Worm (Caenorhabditis elegans) whole organism, L2 larva: ENCODE results near the gene rin-1.

ENCODE experiments used
- C34F6.9 ChIP-seq: fragments of 150-350 bp; optimal IDR thresholded peaks from 2 replicates; lab custom pipeline; 2014; ENCODE audit warnings: missing biosample characterization, missing genetic modification characterization
- R02D3.7 ChIP-seq: fragments of 150-350 bp; optimal IDR thresholded peaks from 2 replicates; lab custom pipeline; 2014; ENCODE audit warnings: missing biosample characterization, missing genetic modification characterization
- Y55F3AM.14 ChIP-seq: fragments of 200-800 bp; sonication (Bioruptor generic); optimal IDR thresholded peaks from 2 replicates; lab custom pipeline; 2018; ENCODE audit warnings: mild to moderate bottlenecking, missing genetic modification characterization, missing compliant biosample characterization
- alr-1 ChIP-seq: fragments of 150-350 bp; optimal IDR thresholded peaks from 2 replicates; lab custom pipeline; 2014; ENCODE audit warnings: missing biosample characterization, missing genetic modification characterization
- aly-2 ChIP-seq: fragments of 150-350 bp; optimal IDR thresholded peaks from 2 replicates; lab custom pipeline; 2014; ENCODE audit warnings: missing biosample characterization, missing genetic modification characterization
- ama-1 ChIP-seq: fragments of 150-350 bp; optimal IDR thresholded peaks from 2 replicates; lab custom pipeline; 2018; ENCODE audit warnings: inconsistent platforms
- ceh-16 ChIP-seq: fragments of 150-350 bp; optimal IDR thresholded peaks from 2 replicates; lab custom pipeline; 2014; ENCODE audit warnings: missing biosample characterization, missing genetic modification characterization
- ceh-82 ChIP-seq: fragments of 150-350 bp; optimal IDR thresholded peaks from 2 replicates; lab custom pipeline; 2014; ENCODE audit warnings: missing biosample characterization, missing genetic modification characterization
- dmd-4 ChIP-seq: sonication (generic microtip); optimal IDR thresholded peaks from 2 replicates; lab custom pipeline; 2017; ENCODE audit warnings: missing biosample characterization, missing genetic modification characterization
- elt-1 ChIP-seq: fragments of 150-350 bp; optimal IDR thresholded peaks from 2 replicates; lab custom pipeline; 2014; ENCODE audit warnings: missing biosample characterization, missing genetic modification characterization
- elt-3 ChIP-seq: sonication (generic microtip); optimal IDR thresholded peaks from 2 replicates; lab custom pipeline; 2017; ENCODE audit warnings: missing biosample characterization, missing genetic modification characterization
- fos-1 ChIP-seq: fragments of 150-350 bp; optimal IDR thresholded peaks from 2 replicates; lab custom pipeline; 2014; ENCODE audit warnings: missing biosample characterization, missing genetic modification characterization
- gmeb-1 ChIP-seq: fragments of 150-350 bp; optimal IDR thresholded peaks from 2 replicates; lab custom pipeline; 2014; ENCODE audit warnings: missing biosample characterization, missing genetic modification characterization
- lin-11 ChIP-seq: fragments of 150-350 bp; sonication (generic microtip); optimal IDR thresholded peaks from 2 replicates; lab custom pipeline; 2014; ENCODE audit warnings: missing biosample characterization, missing genetic modification characterization, inconsistent platforms, mixed read lengths
- lin-39 ChIP-seq: fragments of 150-350 bp; optimal IDR thresholded peaks from 2 replicates; lab custom pipeline; 2014; ENCODE audit warnings: missing biosample characterization, missing genetic modification reagents, missing genetic modification characterization
- lsy-2 ChIP-seq, 2 experiments: fragments of 150-350 bp in 1 of 2; sonication (generic microtip) in 1 of 2; optimal IDR thresholded peaks; 2 replicates each; lab custom pipeline; 2014 to 2017; ENCODE audit warnings: missing biosample characterization in 2 of 2, missing genetic modification characterization in 2 of 2
- nhr-10 ChIP-seq: sonication (generic microtip); optimal IDR thresholded peaks from 2 replicates; lab custom pipeline; 2017; ENCODE audit warnings: missing biosample characterization, missing genetic modification characterization
- nhr-12 ChIP-seq: fragments of 150-350 bp; optimal IDR thresholded peaks from 2 replicates; lab custom pipeline; 2014; ENCODE audit warnings: missing biosample characterization, missing genetic modification characterization
- nhr-129 ChIP-seq: fragments of 150-350 bp; optimal IDR thresholded peaks from 2 replicates; lab custom pipeline; 2014; ENCODE audit warnings: missing biosample characterization, missing genetic modification characterization
- nhr-237 ChIP-seq: fragments of 150-350 bp; optimal IDR thresholded peaks from 2 replicates; lab custom pipeline; 2014; ENCODE audit warnings: missing biosample characterization, missing genetic modification characterization
- nhr-6 ChIP-seq: fragments of 150-350 bp; optimal IDR thresholded peaks from 2 replicates; lab custom pipeline; 2014; ENCODE audit warnings: missing biosample characterization, missing genetic modification characterization
- nhr-77 ChIP-seq: fragments of 150-350 bp; optimal IDR thresholded peaks from 2 replicates; lab custom pipeline; 2014; ENCODE audit warnings: missing biosample characterization, missing genetic modification characterization
- peb-1 ChIP-seq: fragments of 150-350 bp; optimal IDR thresholded peaks from 2 replicates; lab custom pipeline; 2014; ENCODE audit warnings: missing biosample characterization, missing genetic modification characterization
- sem-4 ChIP-seq: fragments of 150-350 bp; optimal IDR thresholded peaks from 2 replicates; lab custom pipeline; 2014; ENCODE audit warnings: missing biosample characterization, missing genetic modification reagents, missing genetic modification characterization
- sma-9 ChIP-seq, 2 experiments: fragments of 150-350 bp in 1 of 2; sonication (generic microtip) in 1 of 2; optimal IDR thresholded peaks; 2 replicates each; lab custom pipeline; 2014 to 2016; ENCODE audit warnings: missing genetic modification characterization in 2 of 2, mild to moderate bottlenecking in 1 of 2, missing biosample characterization in 1 of 2, missing compliant biosample characterization in 1 of 2, missing genetic modification reagents in 1 of 2, moderate library complexity in 1 of 2
- snpc-4 ChIP-seq: fragments of 150-350 bp; optimal IDR thresholded peaks from 2 replicates; lab custom pipeline; 2014; ENCODE audit warnings: missing biosample characterization, missing genetic modification characterization
- unc-55 ChIP-seq: fragments of 150-350 bp; sonication (generic microtip); optimal IDR thresholded peaks from 3 replicates; lab custom pipeline; 2014; ENCODE audit warnings: missing biosample characterization, missing genetic modification reagents, missing genetic modification characterization
- ztf-1 ChIP-seq: fragments of 200-800 bp; sonication (Bioruptor generic); conservative IDR thresholded peaks from 2 replicates; pipeline ENCODE4 v1.3.6; 2022; ENCODE audit warnings: missing genetic modification characterization, missing compliant biosample characterization
- ztf-11 ChIP-seq: sonication (generic microtip); optimal IDR thresholded peaks from 2 replicates; lab custom pipeline; 2017; ENCODE audit warnings: missing biosample characterization, missing genetic modification characterization
- ztf-4 ChIP-seq: fragments of 150-350 bp; optimal IDR thresholded peaks from 2 replicates; lab custom pipeline; 2014; ENCODE audit warnings: missing biosample characterization, missing genetic modification characterization

rin-1 gene

DNA sequence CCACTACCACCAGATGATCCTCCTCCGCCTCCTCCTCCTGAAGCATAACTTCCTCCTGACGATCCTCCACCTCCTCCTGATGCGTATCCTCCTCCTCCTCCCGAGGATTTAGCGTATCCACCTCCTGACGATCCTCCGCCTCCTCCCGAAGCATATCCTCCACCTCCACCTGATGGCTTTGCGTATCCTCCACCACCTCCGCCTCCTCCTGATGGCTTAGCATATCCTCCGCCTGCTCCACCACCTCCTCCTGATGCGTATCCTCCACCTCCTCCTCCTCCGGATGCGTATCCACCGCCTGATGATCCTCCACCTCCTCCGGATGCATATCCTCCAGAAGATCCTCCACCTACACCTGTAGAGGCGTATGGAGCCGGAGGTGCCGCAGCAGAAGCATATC lies 70.6 kb downstream of the rin-1 start:
- TF ChIP-seq snpc-4 (no peak), ztf-1 (GFP tag; lab: Robert Waterston, UW) (no peak), nhr-12 (tag; lab: Kevin White, UChicago) (no peak), nhr-6 (tag; lab: Kevin White, UChicago) (no peak), ztf-4 (tag; lab: Kevin White, UChicago) (no peak), ama-1 (lab: Kevin White, UChicago) (no peak), dmd-4 (no peak), aly-2 (tag; lab: Kevin White, UChicago) (no peak), ceh-16 (tag; lab: Kevin White, UChicago) (no peak)

DNA sequence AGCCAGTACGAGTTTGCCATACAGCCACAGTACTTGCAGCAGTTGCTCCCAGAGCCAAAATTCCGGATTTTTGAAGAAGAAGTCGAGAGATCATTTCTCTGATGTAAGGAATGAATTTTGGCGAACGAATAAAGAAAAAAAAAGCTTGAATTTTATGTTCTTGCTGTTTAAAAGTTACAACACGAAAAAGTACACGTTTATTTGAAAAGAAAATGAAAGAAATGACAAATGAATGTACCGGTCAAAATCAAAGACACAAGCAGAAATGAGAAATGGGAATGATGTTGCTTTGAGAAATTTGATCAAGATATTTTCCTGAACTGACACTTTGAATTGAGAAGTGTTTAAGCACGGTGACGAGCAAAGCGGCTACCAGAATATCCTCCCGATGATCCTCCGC lies 74.2 kb downstream of the rin-1 start, which contains the start of gene Y50E8A.6:
Gene Y50E8A.6, minus strand, starts transcription at position 101 of the 400 bp plus-strand sequence.
- TF ChIP-seq Y55F3AM.14 (GFP tag; lab: Kevin White, UChicago) = no peak
- TF ChIP-seq elt-1 (tag; lab: Kevin White, UChicago) = no peak
- TF ChIP-seq ztf-11 (tag; lab: Kevin White, UChicago) = no peak
- TF ChIP-seq ama-1 (lab: Kevin White, UChicago) = no peak
- TF ChIP-seq nhr-237 (tag; lab: Kevin White, UChicago) = no peak
- no peak for TF ChIP-seq ceh-82 (tag; lab: Kevin White, UChicago)
- no peak for TF ChIP-seq nhr-129 (tag; lab: Kevin White, UChicago)
- TF ChIP-seq ceh-16 (tag; lab: Kevin White, UChicago) = no peak

DNA sequence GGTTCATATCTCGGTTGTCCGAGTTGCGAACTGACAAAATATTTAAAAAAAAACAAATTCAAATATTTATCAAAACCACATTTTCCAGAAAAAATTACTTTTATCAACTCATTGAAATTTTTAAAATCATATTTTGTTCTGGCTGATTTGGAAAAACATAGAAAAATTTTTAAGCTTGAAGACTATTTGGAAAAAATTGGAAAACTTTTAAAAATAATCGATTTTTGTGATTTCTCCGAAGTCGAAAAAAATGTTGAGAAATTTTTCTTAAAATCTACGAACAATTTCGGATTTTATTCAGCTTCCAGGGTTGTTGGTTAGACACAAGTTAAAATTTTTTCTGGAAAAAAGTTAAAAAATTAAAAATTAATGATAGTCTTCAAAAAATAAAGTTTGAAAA lies 78.5 kb downstream of the rin-1 start, which contains the start of gene Y50E8A.5:
Gene Y50E8A.5, minus strand, starts transcription at position 101 of the 400 bp plus-strand sequence.
- no peak for TF ChIP-seq nhr-237 (tag; lab: Kevin White, UChicago)
- no peak for TF ChIP-seq Y55F3AM.14 (GFP tag; lab: Kevin White, UChicago)
- no peak for TF ChIP-seq nhr-6 (tag; lab: Kevin White, UChicago)
- TF ChIP-seq gmeb-1 (tag; lab: Kevin White, UChicago) = no peak
- no peak for TF ChIP-seq ama-1 (lab: Kevin White, UChicago)
- TF ChIP-seq alr-1 (tag; lab: Kevin White, UChicago) = no peak
- TF ChIP-seq ceh-16 (tag; lab: Kevin White, UChicago) = no peak
- TF ChIP-seq lin-11 (tag; lab: Kevin White, UChicago) = no peak
- TF ChIP-seq sma-9 (GFP tag; optimal IDR thresholded peaks at IDR 0.05; lab: Kevin White, UChicago) = no peak
- TF ChIP-seq sma-9 (tag; optimal IDR thresholded peaks at IDR 0.05; lab: Kevin White, UChicago) = no peak
- no peak for TF ChIP-seq lsy-2 (tag; optimal IDR thresholded peaks at IDR 0.05; lab: Kevin White, UChicago)
- no peak for TF ChIP-seq peb-1 (tag; lab: Kevin White, UChicago)

DNA sequence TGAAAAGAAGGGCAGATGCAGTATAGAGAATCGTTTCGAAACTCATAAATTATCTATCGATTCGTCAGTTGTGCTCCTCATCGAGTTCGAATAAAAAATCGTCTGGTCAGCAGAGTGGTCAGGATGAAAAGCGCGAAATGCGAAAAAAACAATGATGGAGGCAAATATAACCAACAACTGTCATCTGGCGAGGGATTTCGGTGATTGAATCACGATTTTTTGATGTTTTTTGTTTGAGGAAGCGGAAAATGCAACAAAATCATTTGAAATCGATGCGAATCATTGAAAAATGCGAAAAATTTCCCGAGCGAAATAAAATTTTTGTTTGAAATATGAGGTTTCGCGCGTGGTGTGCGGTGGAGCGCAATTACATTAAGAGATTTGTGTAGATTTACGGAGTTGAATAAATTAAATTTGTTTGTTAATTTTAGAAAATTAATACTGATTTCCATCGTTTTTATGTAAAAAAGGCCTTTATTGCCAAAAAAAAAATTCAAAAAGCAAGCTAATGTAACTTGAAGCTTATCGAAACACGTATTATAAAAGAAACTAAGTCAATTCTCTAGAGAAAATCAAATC lies 81.1 kb downstream of the rin-1 start, which contains the start of gene unc-61:
Gene unc-61, minus strand, starts transcription at position 51 of the 579 bp plus-strand sequence.
- TF ChIP-seq nhr-237 (tag; lab: Kevin White, UChicago) (no peak), lin-39 (tag; lab: Kevin White, UChicago) (no peak), gmeb-1 (tag; lab: Kevin White, UChicago) (peak; percentile 83), ceh-16 (tag; lab: Kevin White, UChicago) (no peak), sem-4 (tag; lab: Kevin White, UChicago) (no peak), unc-55 (GFP tag; lab: Kevin White, UChicago) (peak; percentile 60), fos-1 (tag; lab: Kevin White, UChicago) (no peak), C34F6.9 (tag; lab: Kevin White, UChicago) (peak; percentile 48), nhr-129 (tag; lab: Kevin White, UChicago) (peak; percentile 7), nhr-10 (no peak), nhr-77 (tag; lab: Kevin White, UChicago) (no peak), elt-3 (no peak), lin-11 (tag; lab: Kevin White, UChicago) (no peak), R02D3.7 (tag; lab: Kevin White, UChicago) (peak; percentile 65)
- TF ChIP-seq, all 48 proteins: peak for 5
